Worm (Caenorhabditis elegans) whole organism, L2 larva: Measurements from ENCODE around the gene ufbp-1.

Source experiments
- C34F6.9 ChIP-seq: fragments of 150-350 bp; optimal IDR thresholded peaks from 2 replicates; lab custom pipeline; 2014; ENCODE audit warnings: missing biosample characterization, missing genetic modification characterization
- F13H6.1 ChIP-seq: sonication (generic microtip); optimal IDR thresholded peaks from 2 replicates; lab custom pipeline; 2016; ENCODE audit warnings: missing genetic modification characterization, missing compliant biosample characterization
- R02D3.7 ChIP-seq: fragments of 150-350 bp; optimal IDR thresholded peaks from 2 replicates; lab custom pipeline; 2014; ENCODE audit warnings: missing biosample characterization, missing genetic modification characterization
- Y55F3AM.14 ChIP-seq: fragments of 200-800 bp; sonication (Bioruptor generic); optimal IDR thresholded peaks from 2 replicates; lab custom pipeline; 2018; ENCODE audit warnings: mild to moderate bottlenecking, missing genetic modification characterization, missing compliant biosample characterization
- ZK546.5 ChIP-seq: sonication (generic microtip); optimal IDR thresholded peaks from 2 replicates; lab custom pipeline; 2017; ENCODE audit warnings: missing biosample characterization, missing genetic modification characterization
- alr-1 ChIP-seq: fragments of 150-350 bp; optimal IDR thresholded peaks from 2 replicates; lab custom pipeline; 2014; ENCODE audit warnings: missing biosample characterization, missing genetic modification characterization
- aly-2 ChIP-seq: fragments of 150-350 bp; optimal IDR thresholded peaks from 2 replicates; lab custom pipeline; 2014; ENCODE audit warnings: missing biosample characterization, missing genetic modification characterization
- ama-1 ChIP-seq: fragments of 150-350 bp; optimal IDR thresholded peaks from 2 replicates; lab custom pipeline; 2018; ENCODE audit warnings: inconsistent platforms
- blmp-1 ChIP-seq: sonication (generic microtip); optimal IDR thresholded peaks from 2 replicates; lab custom pipeline; 2017; ENCODE audit warnings: missing genetic modification characterization, mild to moderate bottlenecking, missing compliant biosample characterization, antibody characterized with exemption, moderate library complexity; ENCODE audit not compliant: insufficient read depth
- ceh-16 ChIP-seq: fragments of 150-350 bp; optimal IDR thresholded peaks from 2 replicates; lab custom pipeline; 2014; ENCODE audit warnings: missing biosample characterization, missing genetic modification characterization
- ceh-82 ChIP-seq: fragments of 150-350 bp; optimal IDR thresholded peaks from 2 replicates; lab custom pipeline; 2014; ENCODE audit warnings: missing biosample characterization, missing genetic modification characterization
- crh-2 ChIP-seq: sonication (generic microtip); optimal IDR thresholded peaks from 2 replicates; lab custom pipeline; 2017; ENCODE audit warnings: missing biosample characterization, missing genetic modification characterization
- egl-27 ChIP-seq: sonication (generic microtip); optimal IDR thresholded peaks from 3 replicates; lab custom pipeline; 2017; ENCODE audit warnings: missing biosample characterization, missing genetic modification reagents, missing genetic modification characterization
- elt-1 ChIP-seq: fragments of 150-350 bp; optimal IDR thresholded peaks from 2 replicates; lab custom pipeline; 2014; ENCODE audit warnings: missing biosample characterization, missing genetic modification characterization
- elt-3 ChIP-seq: sonication (generic microtip); optimal IDR thresholded peaks from 2 replicates; lab custom pipeline; 2017; ENCODE audit warnings: missing biosample characterization, missing genetic modification characterization
- fos-1 ChIP-seq: fragments of 150-350 bp; optimal IDR thresholded peaks from 2 replicates; lab custom pipeline; 2014; ENCODE audit warnings: missing biosample characterization, missing genetic modification characterization
- gmeb-1 ChIP-seq: fragments of 150-350 bp; optimal IDR thresholded peaks from 2 replicates; lab custom pipeline; 2014; ENCODE audit warnings: missing biosample characterization, missing genetic modification characterization
- lin-11 ChIP-seq: fragments of 150-350 bp; sonication (generic microtip); optimal IDR thresholded peaks from 2 replicates; lab custom pipeline; 2014; ENCODE audit warnings: missing biosample characterization, missing genetic modification characterization, inconsistent platforms, mixed read lengths
- lin-13 ChIP-seq: fragments of 150-350 bp; optimal IDR thresholded peaks from 2 replicates; lab custom pipeline; 2014; ENCODE audit warnings: missing biosample characterization, missing genetic modification reagents, missing genetic modification characterization
- lsy-2 ChIP-seq, 2 experiments: fragments of 150-350 bp in 1 of 2; sonication (generic microtip) in 1 of 2; optimal IDR thresholded peaks; 2 replicates each; lab custom pipeline; 2014 to 2017; ENCODE audit warnings: missing biosample characterization in 2 of 2, missing genetic modification characterization in 2 of 2
- mab-5 ChIP-seq: fragments of 150-350 bp; optimal IDR thresholded peaks from 2 replicates; lab custom pipeline; 2014; ENCODE audit warnings: missing biosample characterization, missing genetic modification characterization
- mbf-1 ChIP-seq: sonication (generic microtip); optimal IDR thresholded peaks from 2 replicates; lab custom pipeline; 2017; ENCODE audit warnings: missing biosample characterization, missing genetic modification characterization
- mdl-1 ChIP-seq, 2 experiments: fragments of 150-350 bp in 1 of 2; sonication (generic microtip) in 1 of 2; optimal IDR thresholded peaks; 2 replicates each; lab custom pipeline; 2017; ENCODE audit warnings: missing biosample characterization in 2 of 2, missing genetic modification characterization in 2 of 2
- nhr-10 ChIP-seq: sonication (generic microtip); optimal IDR thresholded peaks from 2 replicates; lab custom pipeline; 2017; ENCODE audit warnings: missing biosample characterization, missing genetic modification characterization
- nhr-12 ChIP-seq: fragments of 150-350 bp; optimal IDR thresholded peaks from 2 replicates; lab custom pipeline; 2014; ENCODE audit warnings: missing biosample characterization, missing genetic modification characterization
- nhr-129 ChIP-seq: fragments of 150-350 bp; optimal IDR thresholded peaks from 2 replicates; lab custom pipeline; 2014; ENCODE audit warnings: missing biosample characterization, missing genetic modification characterization
- nhr-21 ChIP-seq: fragments of 150-350 bp; optimal IDR thresholded peaks from 2 replicates; lab custom pipeline; 2014; ENCODE audit warnings: missing biosample characterization, missing genetic modification characterization
- nhr-23 ChIP-seq: fragments of 150-350 bp; optimal IDR thresholded peaks from 2 replicates; lab custom pipeline; 2014; ENCODE audit warnings: missing biosample characterization, missing genetic modification reagents, missing genetic modification characterization
- nhr-237 ChIP-seq: fragments of 150-350 bp; optimal IDR thresholded peaks from 2 replicates; lab custom pipeline; 2014; ENCODE audit warnings: missing biosample characterization, missing genetic modification characterization
- nhr-25 ChIP-seq: fragments of 150-350 bp; sonication (generic microtip); optimal IDR thresholded peaks from 3 replicates; lab custom pipeline; 2014; ENCODE audit warnings: missing biosample characterization, missing genetic modification characterization
- nhr-6 ChIP-seq: fragments of 150-350 bp; optimal IDR thresholded peaks from 2 replicates; lab custom pipeline; 2014; ENCODE audit warnings: missing biosample characterization, missing genetic modification characterization
- nhr-77 ChIP-seq: fragments of 150-350 bp; optimal IDR thresholded peaks from 2 replicates; lab custom pipeline; 2014; ENCODE audit warnings: missing biosample characterization, missing genetic modification characterization
- peb-1 ChIP-seq: fragments of 150-350 bp; optimal IDR thresholded peaks from 2 replicates; lab custom pipeline; 2014; ENCODE audit warnings: missing biosample characterization, missing genetic modification characterization
- sem-4 ChIP-seq: fragments of 150-350 bp; optimal IDR thresholded peaks from 2 replicates; lab custom pipeline; 2014; ENCODE audit warnings: missing biosample characterization, missing genetic modification reagents, missing genetic modification characterization
- skn-1 ChIP-seq: sonication (generic microtip); optimal IDR thresholded peaks from 2 replicates; lab custom pipeline; 2017; ENCODE audit warnings: missing biosample characterization, missing genetic modification characterization
- sma-3 ChIP-seq: sonication (generic microtip); optimal IDR thresholded peaks from 2 replicates; lab custom pipeline; 2016; ENCODE audit warnings: missing genetic modification reagents, missing genetic modification characterization, missing compliant biosample characterization
- sma-9 ChIP-seq, 2 experiments: fragments of 150-350 bp in 1 of 2; sonication (generic microtip) in 1 of 2; optimal IDR thresholded peaks; 2 replicates each; lab custom pipeline; 2014 to 2016; ENCODE audit warnings: missing genetic modification characterization in 2 of 2, mild to moderate bottlenecking in 1 of 2, missing biosample characterization in 1 of 2, missing compliant biosample characterization in 1 of 2, missing genetic modification reagents in 1 of 2, moderate library complexity in 1 of 2
- snpc-4 ChIP-seq: fragments of 150-350 bp; optimal IDR thresholded peaks from 2 replicates; lab custom pipeline; 2014; ENCODE audit warnings: missing biosample characterization, missing genetic modification characterization
- unc-55 ChIP-seq: fragments of 150-350 bp; sonication (generic microtip); optimal IDR thresholded peaks from 3 replicates; lab custom pipeline; 2014; ENCODE audit warnings: missing biosample characterization, missing genetic modification reagents, missing genetic modification characterization
- unc-62 ChIP-seq: fragments of 150-350 bp; optimal IDR thresholded peaks from 2 replicates; lab custom pipeline; 2014; ENCODE audit warnings: missing biosample characterization, missing genetic modification reagents, missing genetic modification characterization
- zag-1 ChIP-seq: fragments of 150-350 bp; optimal IDR thresholded peaks from 2 replicates; lab custom pipeline; 2014; ENCODE audit warnings: missing biosample characterization, missing genetic modification characterization
- ztf-1 ChIP-seq: fragments of 200-800 bp; sonication (Bioruptor generic); conservative IDR thresholded peaks from 2 replicates; pipeline ENCODE4 v1.3.6; 2022; ENCODE audit warnings: missing genetic modification characterization, missing compliant biosample characterization
- ztf-4 ChIP-seq: fragments of 150-350 bp; optimal IDR thresholded peaks from 2 replicates; lab custom pipeline; 2014; ENCODE audit warnings: missing biosample characterization, missing genetic modification characterization

ufbp-1 gene

DNA sequence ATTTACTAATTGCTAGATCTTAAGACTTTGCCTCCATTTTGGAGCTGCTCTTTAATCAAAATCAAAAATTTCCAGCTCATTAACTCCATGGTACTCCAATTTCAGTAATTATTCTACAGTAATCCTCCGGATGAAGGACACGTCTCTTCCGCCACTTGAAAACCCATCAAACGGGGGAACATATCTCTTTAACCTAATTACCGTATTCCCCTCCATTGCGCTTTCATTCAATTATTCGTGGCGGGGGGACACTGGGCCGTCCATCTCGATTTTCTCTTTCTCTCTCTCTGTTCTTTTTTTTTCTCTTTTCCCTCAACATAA lies 26.6 kb downstream of the ufbp-1 start:
- TF ChIP-seq elt-1 (tag; lab: Kevin White, UChicago) (no peak), nhr-6 (tag; lab: Kevin White, UChicago) (no peak)

DNA sequence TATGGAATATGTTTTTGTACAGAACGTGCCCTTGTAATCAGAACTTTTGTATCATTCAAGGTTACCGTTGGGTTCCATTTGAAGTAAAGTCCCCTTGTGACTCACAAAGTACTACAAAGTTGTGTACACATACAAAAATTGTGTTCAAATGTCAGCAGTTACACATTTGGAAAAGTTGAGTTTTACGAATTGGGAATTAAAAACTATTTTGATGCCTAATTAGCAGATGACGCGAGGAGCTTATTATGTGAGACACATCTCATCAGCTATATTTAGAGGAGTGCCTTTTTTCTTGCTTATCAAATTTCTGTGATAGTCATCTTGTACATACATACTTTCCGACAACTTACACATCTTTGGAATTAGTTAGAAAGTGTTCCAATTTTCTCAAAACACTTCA lies 29.9 kb downstream of the ufbp-1 start:
- no peak for TF ChIP-seq mdl-1 (tag; optimal IDR thresholded peaks at IDR 0.05; lab: Kevin White, UChicago)
- no peak for TF ChIP-seq nhr-129 (tag; lab: Kevin White, UChicago)
- no peak for TF ChIP-seq nhr-77 (tag; lab: Kevin White, UChicago)

DNA sequence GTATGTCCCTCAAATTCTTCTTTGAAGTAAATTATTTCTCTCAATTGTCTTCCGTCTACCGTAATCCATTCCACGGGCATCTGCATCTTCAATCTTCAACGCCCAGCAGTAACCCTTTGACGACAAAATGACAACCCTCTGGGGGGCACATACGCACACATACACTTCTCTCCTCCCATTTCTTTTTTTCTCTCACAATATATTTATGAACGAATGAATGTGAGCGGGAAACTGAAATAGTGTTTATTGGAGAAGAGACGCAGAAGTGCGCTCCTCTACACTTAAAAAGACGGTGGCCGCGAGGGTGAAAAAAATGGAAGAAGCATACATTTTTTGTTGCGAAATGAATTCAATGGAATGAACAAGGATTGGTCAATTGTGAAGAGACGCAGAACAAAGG lies 31.4 kb downstream of the ufbp-1 start:
- TF ChIP-seq elt-3 (tag; lab: Kevin White, UChicago) = no peak
- TF ChIP-seq nhr-77 (tag; lab: Kevin White, UChicago) = no peak
- no peak for TF ChIP-seq R02D3.7 (tag; lab: Kevin White, UChicago)
- TF ChIP-seq snpc-4 (tag; lab: Kevin White, UChicago) = peak; percentile 33
- no peak for TF ChIP-seq alr-1 (tag; lab: Kevin White, UChicago)
- TF ChIP-seq lsy-2 (tag; optimal IDR thresholded peaks at IDR 0.05; lab: Kevin White, UChicago) = peak; percentile 72 to 94
- peak; percentile 31 for TF ChIP-seq nhr-21
- peak; percentile 25 for TF ChIP-seq blmp-1
- TF ChIP-seq F13H6.1 (tag; lab: Kevin White, UChicago) = peak; percentile 77
- TF ChIP-seq ztf-4 (tag; lab: Kevin White, UChicago) = no peak
- peak; percentile 47 for TF ChIP-seq gmeb-1 (tag; lab: Kevin White, UChicago)
- peak; percentile 88 for TF ChIP-seq nhr-129 (tag; lab: Kevin White, UChicago)
- peak; percentile 93 for TF ChIP-seq C34F6.9 (tag; lab: Kevin White, UChicago)
- no peak for TF ChIP-seq nhr-10 (tag; lab: Kevin White, UChicago)
- peak; percentile 49 for TF ChIP-seq nhr-6 (tag; lab: Kevin White, UChicago)
- TF ChIP-seq nhr-25 (tag; lab: Kevin White, UChicago) = peak; percentile 88
- TF ChIP-seq egl-27 (tag; lab: Kevin White, UChicago) = peak; percentile 28
- peak in 1 of 2 experiments; percentile 28 for TF ChIP-seq mdl-1 (tag; optimal IDR thresholded peaks at IDR 0.05; lab: Kevin White, UChicago)
- TF ChIP-seq fos-1 = peak; percentile 86
- peak; percentile 20 for TF ChIP-seq lin-11
- no peak for TF ChIP-seq ztf-1
- TF ChIP-seq skn-1 = peak; percentile 8
- no peak for TF ChIP-seq ceh-82 (tag; lab: Kevin White, UChicago)
- peak; percentile 38 for TF ChIP-seq ama-1
- peak; percentile 44 for TF ChIP-seq sma-9 (GFP tag; optimal IDR thresholded peaks at IDR 0.05; lab: Kevin White, UChicago)
- TF ChIP-seq sma-9 (tag; optimal IDR thresholded peaks at IDR 0.05; lab: Kevin White, UChicago) = no peak
- TF ChIP-seq sma-3 (GFP tag; lab: Kevin White, UChicago) = peak; percentile 36
- peak; percentile 91 for TF ChIP-seq crh-2 (tag; lab: Kevin White, UChicago)
- no peak for TF ChIP-seq mbf-1
- TF ChIP-seq aly-2 (tag; lab: Kevin White, UChicago) = no peak
- peak; percentile 58 for TF ChIP-seq lin-13 (GFP tag; lab: Kevin White, UChicago)
- TF ChIP-seq sem-4 (tag; lab: Kevin White, UChicago) = peak; percentile 66
- TF ChIP-seq mab-5 (tag; lab: Kevin White, UChicago) = peak; percentile 57
- no peak for TF ChIP-seq ZK546.5 (tag; lab: Kevin White, UChicago)
- no peak for TF ChIP-seq nhr-12 (tag; lab: Kevin White, UChicago)
- TF ChIP-seq unc-55 = peak; percentile 91
- peak; percentile 62 for TF ChIP-seq Y55F3AM.14
- TF ChIP-seq zag-1 (tag; lab: Kevin White, UChicago) = peak; percentile 84
- no peak for TF ChIP-seq peb-1 (tag; lab: Kevin White, UChicago)
- TF ChIP-seq, all 48 proteins: peak for 25

ce11 chrIII:8410747-8411146 lies 32.7 kb downstream of the ufbp-1 start:
- TF ChIP-seq ceh-16 (no peak), aly-2 (tag; lab: Kevin White, UChicago) (no peak), fos-1 (no peak), unc-62 (GFP tag; lab: Kevin White, UChicago) (no peak), nhr-23 (tag; lab: Kevin White, UChicago) (no peak), lin-11 (no peak), nhr-25 (tag; lab: Kevin White, UChicago) (no peak), F13H6.1 (tag; lab: Kevin White, UChicago) (no peak), nhr-6 (tag; lab: Kevin White, UChicago) (no peak), blmp-1 (no peak), elt-1 (tag; lab: Kevin White, UChicago) (no peak), mbf-1 (no peak), zag-1 (tag; lab: Kevin White, UChicago) (no peak), nhr-237 (tag; lab: Kevin White, UChicago) (no peak)
